Fruit fly (Drosophila melanogaster): ENCODE data around the gene Pp2B-14D.
A peak's percentile ranks its signal among the peaks of the same experiment; 100 is the strongest.

Pp2B-14D gene

dm6 chrX:16553542-16554182, 6.2 kb downstream of the Pp2B-14D start, which contains the start of gene Arp2 (continued):
- TF ChIP-seq ase (GFP tag; IDR thresholded peaks at IDR 0.05) (no peak), CG11504 (tag; optimal IDR thresholded peaks at IDR 0.05) (peak; percentile 2), MBD-R2 (GFP tag; IDR thresholded peaks at IDR 0.05) (no peak), Jarid2 (GFP tag; optimal IDR thresholded peaks at IDR 0.05) (no peak), dm (GFP tag; optimal IDR thresholded peaks at IDR 0.05) (no peak), HLH4C (GFP tag; IDR thresholded peaks at IDR 0.05; ENCODE audit: partially characterized antibody) (peak; percentile 59; the same call in 1 of the 3 replicates), chinmo (GFP tag; IDR thresholded peaks at IDR 0.05; ENCODE audit: partially characterized antibody) (0 out of 4 replicates have a peak, but pooled peaks have one; percentile 16), CG43689 (GFP tag; IDR thresholded peaks at IDR 0.05) (no peak), tna (GFP tag; IDR thresholded peaks at IDR 0.05; ENCODE audit: partially characterized antibody) (peak; percentile 26; the same call in 1 of the 2 replicates), BtbVII (GFP tag; optimal IDR thresholded peaks at IDR 0.05) (no peak), CG31388 (GFP tag; optimal IDR thresholded peaks at IDR 0.05) (no peak), Six4 (GFP tag; optimal IDR thresholded peaks at IDR 0.05) (no peak), Fer2 (tag; optimal IDR thresholded peaks at IDR 0.05) (no peak), unc-4 (GFP tag; IDR thresholded peaks at IDR 0.05; ENCODE audit: partially characterized antibody) (peak; percentile 74), CG14710 (tag; optimal IDR thresholded peaks at IDR 0.05) (peak; percentile 56), schlank (tag; optimal IDR thresholded peaks at IDR 0.05) (no peak), CG6791 (GFP tag; IDR thresholded peaks at IDR 0.05; ENCODE audit: partially characterized antibody) (peak; percentile 69; the same call in 2 of the 3 replicates), ewg (GFP tag; optimal IDR thresholded peaks at IDR 0.05) (no peak), CG11093 (GFP tag; IDR thresholded peaks at IDR 0.05) (no peak), disco-r (GFP tag; optimal IDR thresholded peaks at IDR 0.05) (no peak), bcd (GFP tag; optimal IDR thresholded peaks at IDR 0.05) (no peak), maf-S (GFP tag; optimal IDR thresholded peaks at IDR 0.05) (no peak), gem (tag; optimal IDR thresholded peaks at IDR 0.05) (no peak), dan (GFP tag; IDR thresholded peaks at IDR 0.05) (no peak), Dp (GFP tag; optimal IDR thresholded peaks at IDR 0.05) (peak; percentile 50), CG2116 (GFP tag; optimal IDR thresholded peaks at IDR 0.05) (peak; percentile 85), nmo (GFP tag; optimal IDR thresholded peaks at IDR 0.05) (peak; percentile 14), bsh (GFP tag; optimal IDR thresholded peaks at IDR 0.05) (no peak), CG4282 (GFP tag; optimal IDR thresholded peaks at IDR 0.05) (no peak), hb (GFP tag; IDR thresholded peaks at IDR 0.05; ENCODE audit: partially characterized antibody) (peak; percentile 68), CG33213 (GFP tag; optimal IDR thresholded peaks at IDR 0.05) (no peak), croc (GFP tag; conservative IDR thresholded peaks at IDR 0.05) (no peak), ranshi (GFP tag; IDR thresholded peaks at IDR 0.05) (no peak), NfI (GFP tag; optimal IDR thresholded peaks at IDR 0.05) (no peak), insv (GFP tag; optimal IDR thresholded peaks at IDR 0.05) (no peak), CG2129 (GFP tag; IDR thresholded peaks at IDR 0.05; ENCODE audit: partially characterized antibody) (peak; percentile 32; the same call in 1 of the 2 replicates), CG1024 (GFP tag; IDR thresholded peaks at IDR 0.05) (no peak), wdn (GFP tag; IDR thresholded peaks at IDR 0.05) (no peak), CG1602 (GFP tag; optimal IDR thresholded peaks at IDR 0.05) (no peak), GATAe (GFP tag; conservative IDR thresholded peaks at IDR 0.05) (no peak), p53 (GFP tag; optimal IDR thresholded peaks at IDR 0.05) (no peak), Hr78 (GFP tag; optimal IDR thresholded peaks at IDR 0.05) (no peak), Nf-YB (GFP tag; optimal IDR thresholded peaks at IDR 0.05) (no peak), MESR4 (GFP tag; optimal IDR thresholded peaks at IDR 0.05) (peak; percentile 36), Bgb (GFP tag; IDR thresholded peaks at IDR 0.05; ENCODE audit: partially characterized antibody) (peak; percentile 64; the same call in 1 of the 2 replicates), CG17328 (GFP tag; IDR thresholded peaks at IDR 0.05) (no peak), Neu2 (GFP tag; optimal IDR thresholded peaks at IDR 0.05; ENCODE audit: borderline replicate concordance) (no peak), nom (GFP tag; optimal IDR thresholded peaks at IDR 0.05) (no peak)

All from whole organism, embryonic.